Worm (Caenorhabditis elegans): ENCODE results near the gene sre-14.

DNA sequence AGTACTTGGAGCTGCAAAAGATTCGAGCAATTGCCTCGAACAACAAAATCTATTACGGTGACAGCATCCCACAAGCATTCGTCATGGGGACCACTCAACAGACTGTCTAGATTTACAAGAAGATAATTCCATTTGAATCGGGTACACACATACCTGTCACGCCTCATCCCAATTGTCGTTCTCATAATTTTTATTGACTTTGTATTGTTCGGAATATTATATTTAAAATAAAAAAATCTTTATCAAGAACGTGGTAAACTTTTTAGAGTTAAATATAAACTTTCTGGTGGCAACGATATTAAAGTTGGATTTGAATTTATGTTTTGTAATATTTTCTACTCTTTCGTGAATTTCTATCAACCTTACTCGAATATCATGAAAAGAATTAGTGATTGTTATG lies 27.9 kb upstream of the sre-14 start, which contains the start of gene C42C1.9:
- TF ChIP-seq lin-15B (tag; optimal IDR thresholded peaks at IDR 0.05) (no peak), unc-62 (GFP tag; optimal IDR thresholded peaks at IDR 0.05) (no peak), elt-2 (tag; optimal IDR thresholded peaks at IDR 0.05) (no peak), unc-30 (tag; optimal IDR thresholded peaks at IDR 0.05) (no peak), ztf-4 (tag; optimal IDR thresholded peaks at IDR 0.05) (no peak)
